Worm (Caenorhabditis elegans): ENCODE results near the gene M04G7.1.
A peak's percentile ranks its signal among the peaks of the same experiment; 100 is the strongest.

M04G7.1 gene

DNA sequence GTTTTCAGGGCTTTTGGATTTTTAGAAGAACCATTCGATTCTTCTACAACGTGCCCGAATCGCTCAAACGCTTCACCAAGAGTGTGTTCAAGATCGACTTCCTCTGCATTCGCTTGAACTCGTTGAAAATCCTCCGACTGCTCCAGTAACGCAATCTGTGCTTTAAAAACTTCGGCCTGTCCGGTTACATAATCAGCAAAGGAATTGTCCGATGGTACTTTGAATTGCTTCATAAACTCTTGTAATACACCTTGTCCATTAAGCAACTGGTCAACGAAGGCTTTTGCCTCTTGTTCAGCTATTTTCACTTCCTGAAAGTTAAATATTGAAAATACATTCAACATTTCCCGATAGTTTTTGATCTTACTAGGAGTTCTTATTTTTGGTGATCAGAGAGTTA, 34.9 kb upstream of the M04G7.1 start:
- TF ChIP-seq K09A11.1 (tag; optimal IDR thresholded peaks at IDR 0.05; ENCODE audit: insufficient read depth), result no peak
- TF ChIP-seq C38D4.7 (GFP tag; optimal IDR thresholded peaks at IDR 0.05), result no peak
- TF ChIP-seq ets-4 (tag; optimal IDR thresholded peaks at IDR 0.05), result no peak
- TF ChIP-seq ref-2 (tag; optimal IDR thresholded peaks at IDR 0.05), result no peak
- TF ChIP-seq unc-55 (GFP tag; optimal IDR thresholded peaks at IDR 0.05), result no peak
- no peak for TF ChIP-seq eyg-1 (tag; optimal IDR thresholded peaks at IDR 0.05)
- TF ChIP-seq fax-1 (tag; optimal IDR thresholded peaks at IDR 0.05), result no peak
- no peak for TF ChIP-seq lin-11 (tag; optimal IDR thresholded peaks at IDR 0.05)
- TF ChIP-seq hlh-15 (tag; optimal IDR thresholded peaks at IDR 0.05), result no peak
- TF ChIP-seq tbx-7 (tag; optimal IDR thresholded peaks at IDR 0.05), result no peak
- TF ChIP-seq nhr-11 (tag; optimal IDR thresholded peaks at IDR 0.05), result no peak
- no peak for TF ChIP-seq pha-4 (tag; optimal IDR thresholded peaks at IDR 0.05)
- TF ChIP-seq syd-9 (tag; optimal IDR thresholded peaks at IDR 0.05), result no peak
- no peak for TF ChIP-seq rnt-1 (tag; optimal IDR thresholded peaks at IDR 0.05)
- TF ChIP-seq hlh-30 (tag; optimal IDR thresholded peaks at IDR 0.05; ENCODE audit: insufficient read depth), result no peak
- no peak for TF ChIP-seq lim-6 (tag; optimal IDR thresholded peaks at IDR 0.05)
- TF ChIP-seq ahr-1 (tag; optimal IDR thresholded peaks at IDR 0.05), result no peak

DNA sequence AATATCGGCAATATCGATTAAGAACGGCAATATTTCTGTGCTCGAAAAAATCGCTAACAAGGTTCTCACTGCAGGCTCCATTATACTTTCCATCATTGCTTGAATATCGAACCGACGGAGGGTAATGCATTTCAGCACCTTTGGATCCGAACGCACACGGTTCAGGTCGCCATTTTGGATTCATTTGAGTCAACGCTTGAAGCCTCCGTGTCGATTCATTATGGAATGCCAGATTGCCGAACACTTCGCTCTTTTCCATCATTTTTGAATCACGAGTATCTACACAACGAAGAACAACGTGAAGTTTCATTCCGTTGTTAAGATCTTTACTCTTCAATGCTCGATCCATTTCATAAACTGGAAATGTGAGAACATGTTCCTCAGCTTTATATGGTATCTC, 33.5 kb upstream of the M04G7.1 start:
- no peak for TF ChIP-seq lim-6 (tag; optimal IDR thresholded peaks at IDR 0.05)
- no peak for TF ChIP-seq tbx-2 (tag; optimal IDR thresholded peaks at IDR 0.05)
- TF ChIP-seq syd-9 (tag; optimal IDR thresholded peaks at IDR 0.05), result no peak
- no peak for TF ChIP-seq hlh-13 (GFP tag; optimal IDR thresholded peaks at IDR 0.05)
- TF ChIP-seq odd-2 (tag; optimal IDR thresholded peaks at IDR 0.05), result no peak
- TF ChIP-seq eyg-1 (tag; optimal IDR thresholded peaks at IDR 0.05), result no peak
- no peak for TF ChIP-seq Y22D7AL.16 (tag; optimal IDR thresholded peaks at IDR 0.05)
- no peak for TF ChIP-seq ref-2 (tag; optimal IDR thresholded peaks at IDR 0.05)
- no peak for TF ChIP-seq fax-1 (tag; optimal IDR thresholded peaks at IDR 0.05)
- TF ChIP-seq mec-3 (tag; optimal IDR thresholded peaks at IDR 0.05; ENCODE audit: borderline replicate concordance), result no peak
- TF ChIP-seq ceh-2 (tag; optimal IDR thresholded peaks at IDR 0.05), result no peak
- TF ChIP-seq hlh-8 (tag; optimal IDR thresholded peaks at IDR 0.05), result no peak
- no peak for TF ChIP-seq ama-1 (optimal IDR thresholded peaks at IDR 0.05)
- no peak for TF ChIP-seq pha-2 (tag; optimal IDR thresholded peaks at IDR 0.05)
- no peak for TF ChIP-seq ceh-6 (GFP tag; optimal IDR thresholded peaks at IDR 0.05)
- TF ChIP-seq K02D7.2 (tag; optimal IDR thresholded peaks at IDR 0.05), result no peak
- no peak for TF ChIP-seq sdc-2 (tag; optimal IDR thresholded peaks at IDR 0.05)
- TF ChIP-seq T23F11.4 (GFP tag; optimal IDR thresholded peaks at IDR 0.05), result no peak

DNA sequence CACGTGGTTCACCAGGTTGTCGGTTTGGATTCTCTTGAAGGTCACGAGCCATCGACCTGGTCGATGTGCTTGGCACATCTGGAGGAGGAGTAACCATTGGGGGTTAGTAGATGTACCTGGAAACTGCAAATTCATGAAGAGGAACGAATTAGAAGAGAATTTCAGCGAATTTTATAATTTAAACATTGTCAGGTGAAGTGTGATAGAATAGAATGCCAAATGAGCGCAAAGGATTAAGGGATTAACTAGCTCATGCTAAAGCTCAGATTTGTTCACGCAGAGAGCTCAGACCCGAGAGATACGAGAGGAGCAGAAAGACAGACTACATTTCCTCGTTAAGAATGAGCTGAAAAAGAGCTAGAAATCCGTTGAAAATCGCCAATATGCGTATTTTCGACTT, 30.5 kb upstream of the M04G7.1 start, which contains the start of gene daf-18:
daf-18 (minus strand) TSS at position 126 of the 400 bp plus-strand sequence.
- TF ChIP-seq mec-3 (tag; optimal IDR thresholded peaks at IDR 0.05; ENCODE audit: borderline replicate concordance) (no peak), dve-1 (tag; optimal IDR thresholded peaks at IDR 0.05) (peak; percentile 3)

DNA sequence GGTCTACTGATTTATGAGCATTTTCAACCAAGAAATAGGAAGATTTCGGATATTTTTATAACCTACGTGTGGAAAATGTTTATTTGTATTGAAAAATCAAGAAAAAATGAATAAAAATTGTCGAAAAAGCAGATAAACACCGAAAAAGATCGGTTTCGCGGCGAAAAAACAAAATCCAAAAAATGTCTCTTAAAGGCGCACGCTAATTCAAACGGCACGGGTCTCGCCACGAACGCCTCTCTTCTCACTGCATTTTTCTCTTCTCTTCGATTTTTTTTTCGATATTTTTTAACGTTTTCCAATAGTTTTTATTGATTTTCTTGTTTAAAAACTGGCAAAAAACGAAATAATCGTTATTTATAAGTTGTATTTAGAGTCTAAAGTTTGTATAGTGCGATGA, 30.0 kb upstream of the M04G7.1 start:
- TF ChIP-seq dve-1 (tag; optimal IDR thresholded peaks at IDR 0.05) (no peak), ceh-22 (tag; optimal IDR thresholded peaks at IDR 0.05) (no peak), ttx-3 (tag; optimal IDR thresholded peaks at IDR 0.05) (no peak), che-1 (tag; optimal IDR thresholded peaks at IDR 0.05) (no peak), sox-2 (GFP tag; IDR thresholded peaks at IDR 0.05) (no peak), ets-4 (tag; optimal IDR thresholded peaks at IDR 0.05) (no peak), odd-2 (tag; optimal IDR thresholded peaks at IDR 0.05) (no peak), nfya-1 (tag; optimal IDR thresholded peaks at IDR 0.05) (peak; percentile 11), ceh-18 (tag; optimal IDR thresholded peaks at IDR 0.05) (no peak), sox-4 (tag; optimal IDR thresholded peaks at IDR 0.05) (no peak), ceh-48 (tag; optimal IDR thresholded peaks at IDR 0.05) (peak; percentile 56)

Measured in whole organism, late embryonic.